Worm (Caenorhabditis elegans): ENCODE results near the gene acr-18.
A peak's percentile ranks its signal among the peaks of the same experiment; 100 is the strongest.

acr-18 gene

ce11 chrV:15537923-15538322 is 21.0 kb downstream of the acr-18 start, which contains the start of gene prde-1:
TSS of gene prde-1 (plus strand) at chrV:15538244.
- no peak for TF ChIP-seq dmd-4 (tag; optimal IDR thresholded peaks at IDR 0.05; ENCODE audit: borderline replicate concordance)
- TF ChIP-seq T23F11.4 (GFP tag; optimal IDR thresholded peaks at IDR 0.05) = no peak
- TF ChIP-seq eyg-1 (tag; optimal IDR thresholded peaks at IDR 0.05) = no peak

ce11 chrV:15536320-15536719 is 22.6 kb downstream of the acr-18 start, which contains the start of gene F21A3.4:
TSS of gene F21A3.4 (plus strand) at chrV:15536620.
- TF ChIP-seq K02D7.2 (tag; optimal IDR thresholded peaks at IDR 0.05) (no peak), pag-3 (tag; optimal IDR thresholded peaks at IDR 0.05; ENCODE audit: borderline replicate concordance) (no peak), odd-2 (tag; optimal IDR thresholded peaks at IDR 0.05) (no peak), sdc-2 (tag; optimal IDR thresholded peaks at IDR 0.05) (no peak), lin-11 (tag; optimal IDR thresholded peaks at IDR 0.05) (no peak), gmeb-2 (tag; optimal IDR thresholded peaks at IDR 0.05) (no peak), C38D4.7 (GFP tag; optimal IDR thresholded peaks at IDR 0.05) (no peak), hlh-30 (tag; optimal IDR thresholded peaks at IDR 0.05; ENCODE audit: insufficient read depth) (no peak), elt-4 (tag; optimal IDR thresholded peaks at IDR 0.05) (no peak), ahr-1 (tag; optimal IDR thresholded peaks at IDR 0.05) (no peak), ceh-9 (tag; optimal IDR thresholded peaks at IDR 0.05) (no peak), dve-1 (tag; optimal IDR thresholded peaks at IDR 0.05) (no peak), dmd-4 (tag; optimal IDR thresholded peaks at IDR 0.05; ENCODE audit: borderline replicate concordance) (no peak), hlh-8 (tag; optimal IDR thresholded peaks at IDR 0.05) (no peak), pha-2 (tag; optimal IDR thresholded peaks at IDR 0.05) (no peak)

- TF ChIP-seq eyg-1 (tag; optimal IDR thresholded peaks at IDR 0.05) = no peak
- no peak for TF ChIP-seq madf-2 (tag; optimal IDR thresholded peaks at IDR 0.05)
- no peak for TF ChIP-seq ceh-30 (tag; optimal IDR thresholded peaks at IDR 0.05)
- no peak for TF ChIP-seq unc-3 (GFP tag; conservative IDR thresholded peaks at IDR 0.05)
- TF ChIP-seq unc-3 (tag; optimal IDR thresholded peaks at IDR 0.05) = no peak
- TF ChIP-seq sdc-2 (tag; optimal IDR thresholded peaks at IDR 0.05) = no peak
- TF ChIP-seq ref-2 (tag; optimal IDR thresholded peaks at IDR 0.05) = no peak
- TF ChIP-seq elt-2 (tag; optimal IDR thresholded peaks at IDR 0.05) = no peak
- TF ChIP-seq pax-1 (tag; optimal IDR thresholded peaks at IDR 0.05) = no peak
- no peak for TF ChIP-seq T23F11.4 (GFP tag; optimal IDR thresholded peaks at IDR 0.05)
- no peak for TF ChIP-seq unc-86 (tag; optimal IDR thresholded peaks at IDR 0.05)
- no peak for TF ChIP-seq tbx-2 (tag; optimal IDR thresholded peaks at IDR 0.05)
- TF ChIP-seq ama-1 (optimal IDR thresholded peaks at IDR 0.05) = no peak
- no peak for TF ChIP-seq pha-4 (tag; optimal IDR thresholded peaks at IDR 0.05)
- no peak for TF ChIP-seq C38D4.7 (GFP tag; optimal IDR thresholded peaks at IDR 0.05)
- TF ChIP-seq ceh-48 (tag; optimal IDR thresholded peaks at IDR 0.05) = no peak
- no peak for TF ChIP-seq tbx-7 (tag; optimal IDR thresholded peaks at IDR 0.05)
- no peak for TF ChIP-seq odd-2 (tag; optimal IDR thresholded peaks at IDR 0.05)
- TF ChIP-seq ceh-45 (GFP tag; IDR thresholded peaks at IDR 0.05) = no peak
- no peak for TF ChIP-seq zip-5 (tag; optimal IDR thresholded peaks at IDR 0.05)
Observed at ce11 chrV:15533864-15534263, 25.1 kb downstream of the acr-18 start, which contains the start of gene F21A3.2. TSS of gene F21A3.2 (minus strand) at chrV:15533964.

ce11 chrV:15533096-15533495 is 25.9 kb downstream of the acr-18 start, which contains the start of gene F21A3.11:
TSS of gene F21A3.11 (minus strand) at chrV:15533212.
- TF ChIP-seq elt-2 (tag; optimal IDR thresholded peaks at IDR 0.05) (peak; percentile 69), pha-4 (tag; optimal IDR thresholded peaks at IDR 0.05) (no peak), K02D7.2 (tag; optimal IDR thresholded peaks at IDR 0.05) (no peak)

ce11 chrV:15529069-15529468 is 29.9 kb downstream of the acr-18 start, which contains the start of gene srh-276:
TSS of gene srh-276 (plus strand) at chrV:15529369.
- TF ChIP-seq fkh-10 (GFP tag; optimal IDR thresholded peaks at IDR 0.05) (no peak), pqm-1 (tag; optimal IDR thresholded peaks at IDR 0.05) (no peak), unc-55 (GFP tag; optimal IDR thresholded peaks at IDR 0.05) (no peak), ceh-30 (tag; optimal IDR thresholded peaks at IDR 0.05) (no peak), hlh-30 (tag; optimal IDR thresholded peaks at IDR 0.05; ENCODE audit: insufficient read depth) (no peak), ceh-45 (GFP tag; IDR thresholded peaks at IDR 0.05) (no peak)
